Fruit fly (Drosophila melanogaster) whole organism, embryonic: Measurements from ENCODE around the gene CG42323.

Source experiments
- Antp ChIP-seq: fragments of 200-800 bp; sonication (Bioruptor generic); optimal IDR thresholded peaks from 3 replicates; lab custom pipeline; 2016; ENCODE audit warnings: missing biosample characterization, missing genetic modification characterization
- B-H2 ChIP-seq: fragments of 200-800 bp; sonication (Bioruptor generic); optimal IDR thresholded peaks from 2 replicates; lab custom pipeline; 2018; ENCODE audit warnings: missing biosample characterization, mild to moderate bottlenecking, missing genetic modification characterization
- CG1024 ChIP-seq: fragments of 200-800 bp; sonication (Bioruptor generic); IDR thresholded peaks from 2 replicates; pipeline ENCODE4 v1.3.6; 2022; ENCODE audit warnings: missing biosample characterization, missing genetic modification characterization
- CG15601 ChIP-seq: fragments of 200-800 bp; sonication (Bioruptor generic); optimal IDR thresholded peaks from 3 replicates; lab custom pipeline; 2019; ENCODE audit warnings: missing biosample characterization, mild to moderate bottlenecking, missing genetic modification characterization, moderate library complexity
- CG18011 ChIP-seq: fragments of 200-800 bp; sonication (Bioruptor generic); optimal IDR thresholded peaks from 2 replicates; lab custom pipeline; 2017; ENCODE audit warnings: missing biosample characterization, missing genetic modification characterization, mild to moderate bottlenecking, moderate library complexity, missing genotype
- CG1832 ChIP-seq: fragments of 200-800 bp; sonication (Bioruptor generic); optimal IDR thresholded peaks from 2 replicates; lab custom pipeline; 2017; ENCODE audit warnings: missing biosample characterization, mild to moderate bottlenecking, missing genetic modification characterization, inconsistent platforms
- CG2875 ChIP-seq: fragments of 200-800 bp; sonication (Bioruptor generic); optimal IDR thresholded peaks from 2 replicates; lab custom pipeline; 2017; ENCODE audit warnings: missing biosample characterization, mild to moderate bottlenecking, missing genetic modification characterization, missing genetic modification reagents
- CG3281 ChIP-seq: fragments of 200-800 bp; sonication (Bioruptor generic); optimal IDR thresholded peaks from 3 replicates; lab custom pipeline; 2017; ENCODE audit warnings: missing biosample characterization, mild to moderate bottlenecking, missing genetic modification characterization
- CG34376 ChIP-seq: fragments of 200-800 bp; sonication (Bioruptor generic); optimal IDR thresholded peaks from 2 replicates; lab custom pipeline; 2018; ENCODE audit warnings: missing biosample characterization, mild to moderate bottlenecking, missing genetic modification characterization
- CG34422 ChIP-seq: fragments of 200-800 bp; sonication (Bioruptor generic); IDR thresholded peaks from 3 replicates; pipeline ENCODE4 v1.3.6; 2022; ENCODE audit warnings: missing biosample characterization, missing genetic modification characterization
- CG4360 ChIP-seq: fragments of 200-800 bp; sonication (Bioruptor generic); IDR thresholded peaks from 2 replicates; pipeline ENCODE4 v1.3.6; 2022; ENCODE audit warnings: missing biosample characterization, missing genetic modification characterization
- CG43689 ChIP-seq: fragments of 200-800 bp; sonication (Bioruptor generic); IDR thresholded peaks from 2 replicates; pipeline ENCODE4 v1.3.6; 2022; ENCODE audit warnings: missing biosample characterization, missing genetic modification characterization
- CG4854 ChIP-seq: fragments of 200-800 bp; sonication (Bioruptor generic); optimal IDR thresholded peaks from 2 replicates; lab custom pipeline; 2016; ENCODE audit warnings: missing biosample characterization, missing genetic modification characterization, inconsistent platforms
- CG8290 ChIP-seq, 3 experiments: fragments of 200-800 bp; sonication (Bioruptor generic); optimal IDR thresholded peaks; 2 replicates each; lab custom pipeline; 2016 to 2019; ENCODE audit warnings: missing biosample characterization in 3 of 3, missing genetic modification characterization in 3 of 3, mild to moderate bottlenecking in 2 of 3, moderate library complexity in 1 of 3
- CG8478 ChIP-seq: fragments of >200 bp; optimal IDR thresholded peaks from 2 replicates; lab custom pipeline; 2018
- Dek ChIP-seq: fragments of 200-800 bp; sonication (Bioruptor generic); optimal IDR thresholded peaks from 3 replicates; lab custom pipeline; 2019; ENCODE audit warnings: missing biosample characterization, mild to moderate bottlenecking, missing genetic modification characterization, moderate library complexity
- Drgx ChIP-seq: fragments of 200-800 bp; sonication (Bioruptor generic); IDR thresholded peaks from 2 replicates; pipeline ENCODE4 v1.3.6; 2022; ENCODE audit warnings: missing biosample characterization, missing genetic modification characterization
- Ets65A ChIP-seq: fragments of 200-800 bp; sonication (Bioruptor generic); peaks from one replicate; lab custom pipeline; 2016; ENCODE audit warnings: missing biosample characterization, missing genetic modification characterization
- H15 ChIP-seq: fragments of 200-800 bp; sonication (Bioruptor generic); IDR thresholded peaks from 3 replicates; pipeline ENCODE4 v1.3.6; 2022; ENCODE audit warnings: missing biosample characterization, missing genetic modification characterization
- HmgZ ChIP-seq: fragments of 200-800 bp; sonication (Bioruptor generic); optimal IDR thresholded peaks from 2 replicates; lab custom pipeline; 2018; ENCODE audit warnings: missing biosample characterization, mild to moderate bottlenecking, missing genetic modification characterization
- Meics ChIP-seq: fragments of 200-800 bp; sonication (Bioruptor generic); optimal IDR thresholded peaks from 2 replicates; lab custom pipeline; 2017; ENCODE audit warnings: missing biosample characterization, mild to moderate bottlenecking, missing genetic modification characterization
- NFAT ChIP-seq: fragments of 200-800 bp; sonication (Bioruptor generic); IDR thresholded peaks from 2 replicates; pipeline ENCODE4 v1.3.6; 2022; ENCODE audit warnings: missing biosample characterization, missing genetic modification characterization
- Nf-YC ChIP-seq: fragments of 200-800 bp; optimal IDR thresholded peaks from 3 replicates; lab custom pipeline; 2019; ENCODE audit warnings: missing biosample characterization, mild to moderate bottlenecking, missing genetic modification characterization, moderate library complexity
- Ravus ChIP-seq: fragments of 200-800 bp; sonication (Bioruptor generic); IDR thresholded peaks from 2 replicates; pipeline ENCODE4 v1.3.6; 2022; ENCODE audit warnings: missing biosample characterization, missing genetic modification characterization
- Spps ChIP-seq: fragments of 200-800 bp; sonication (Bioruptor generic); optimal IDR thresholded peaks from 2 replicates; lab custom pipeline; 2018; ENCODE audit warnings: missing biosample characterization, mild to moderate bottlenecking, missing genetic modification characterization
- TFAM ChIP-seq: fragments of 200-800 bp; sonication (Bioruptor generic); optimal IDR thresholded peaks from 2 replicates; lab custom pipeline; 2017; ENCODE audit warnings: missing biosample characterization, missing genetic modification characterization, inconsistent platforms
- Tbp ChIP-seq: fragments of >200 bp; optimal IDR thresholded peaks from 2 replicates; lab custom pipeline; 2018; ENCODE audit warnings: missing biosample characterization, missing genetic modification characterization
- Trl ChIP-seq, 3 experiments: fragments of >200 bp in 2 of 3; fragments of 200-800 bp in 1 of 3; sonication (Bioruptor generic) in 1 of 3; optimal IDR thresholded peaks; 2 replicates in 1 of 3; 3 replicates in 2 of 3; lab custom pipeline; 2016 to 2017; ENCODE audit warnings: missing biosample characterization in 1 of 3, missing genetic modification characterization in 1 of 3
- Vsx1 ChIP-seq: fragments of 200-800 bp; sonication (Bioruptor generic); optimal IDR thresholded peaks from 2 replicates; lab custom pipeline; 2017; ENCODE audit warnings: missing biosample characterization, mild to moderate bottlenecking, missing genetic modification characterization, missing genetic modification reagents
- YL-1 ChIP-seq: fragments of 200-800 bp; sonication (Bioruptor generic); optimal IDR thresholded peaks from 3 replicates; lab custom pipeline; 2017; ENCODE audit warnings: missing biosample characterization, mild to moderate bottlenecking, missing genetic modification characterization
- bab2 ChIP-seq: fragments of 200-800 bp; sonication (Bioruptor generic); optimal IDR thresholded peaks from 2 replicates; lab custom pipeline; 2016; ENCODE audit warnings: missing biosample characterization, missing genetic modification characterization
- bowl ChIP-seq: fragments of 200-800 bp; sonication (Bioruptor generic); IDR thresholded peaks from 2 replicates; pipeline ENCODE4 v1.3.6; 2022; ENCODE audit warnings: missing biosample characterization, missing genetic modification characterization
- cg ChIP-seq: fragments of 200-800 bp; sonication (Bioruptor generic); optimal IDR thresholded peaks from 3 replicates; lab custom pipeline; 2019; ENCODE audit warnings: missing biosample characterization, mild to moderate bottlenecking, missing genetic modification characterization, moderate library complexity
- crol ChIP-seq: fragments of 200-800 bp; sonication (Bioruptor generic); IDR thresholded peaks from 2 replicates; pipeline ENCODE4 v1.3.6; 2022; ENCODE audit warnings: missing biosample characterization, missing genetic modification characterization
- ems ChIP-seq: fragments of 200-800 bp; sonication (Bioruptor generic); optimal IDR thresholded peaks from 3 replicates; lab custom pipeline; 2016; ENCODE audit warnings: missing biosample characterization, missing genetic modification characterization
- ken ChIP-seq: fragments of 200-800 bp; sonication (Bioruptor generic); IDR thresholded peaks from 3 replicates; pipeline ENCODE4 v1.3.6; 2022; ENCODE audit warnings: missing biosample characterization, missing genetic modification characterization
- lab ChIP-seq: fragments of 200-800 bp; sonication (Bioruptor generic); optimal IDR thresholded peaks from 3 replicates; lab custom pipeline; 2017; ENCODE audit warnings: missing biosample characterization, missing genetic modification characterization, mild to moderate bottlenecking, moderate library complexity, missing genetic modification reagents
- lbe ChIP-seq: fragments of 200-800 bp; sonication (Bioruptor generic); optimal IDR thresholded peaks from 2 replicates; lab custom pipeline; 2016; ENCODE audit warnings: missing biosample characterization, mild to moderate bottlenecking, missing genetic modification characterization
- lilli ChIP-seq: fragments of 200-800 bp; sonication (Bioruptor generic); optimal IDR thresholded peaks from 3 replicates; lab custom pipeline; 2016; ENCODE audit warnings: missing biosample characterization, missing genetic modification characterization
- mam ChIP-seq: fragments of 200-800 bp; sonication (Bioruptor generic); optimal IDR thresholded peaks from 3 replicates; lab custom pipeline; 2016; ENCODE audit warnings: missing biosample characterization, missing genetic modification characterization
- nerfin-2 ChIP-seq: fragments of 200-800 bp; sonication (Bioruptor generic); IDR thresholded peaks from 2 replicates; pipeline ENCODE4 v1.3.6; 2022; ENCODE audit warnings: missing biosample characterization, missing genetic modification characterization; ENCODE audit not compliant: partially characterized antibody
- onecut ChIP-seq: fragments of 200-800 bp; sonication (Bioruptor generic); IDR thresholded peaks from 2 replicates; pipeline ENCODE4 v1.3.6; 2022; ENCODE audit warnings: missing biosample characterization, missing genetic modification characterization
- pan ChIP-seq, 4 experiments: fragments of >200 bp in 3 of 4; fragments of 200-800 bp in 1 of 4; sonication (Bioruptor generic) in 1 of 4; optimal IDR thresholded peaks in 3 of 4; IDR thresholded peaks in 1 of 4; 2 replicates each; pipeline versions ENCODE4 v1.3.6 to Lab custom; 2017 to 2022; ENCODE audit warnings: missing biosample characterization in 2 of 4, missing genetic modification characterization in 2 of 4, mixed read lengths in 1 of 4
- prd ChIP-seq, 3 experiments: fragments of >200 bp in 2 of 3; fragments of 200-800 bp in 1 of 3; sonication (Bioruptor generic) in 1 of 3; optimal IDR thresholded peaks in 2 of 3; IDR thresholded peaks in 1 of 3; 2 replicates in 2 of 3; 3 replicates in 1 of 3; pipeline versions ENCODE4 v1.3.6 to Lab custom; 2017 to 2022; ENCODE audit warnings: missing biosample characterization in 1 of 3, missing genetic modification characterization in 1 of 3
- rib ChIP-seq: fragments of 200-800 bp; sonication (Bioruptor generic); IDR thresholded peaks from 2 replicates; pipeline ENCODE4 v1.3.6; 2022; ENCODE audit warnings: missing biosample characterization, missing genetic modification characterization
- row ChIP-seq: fragments of 200-800 bp; sonication (Bioruptor generic); IDR thresholded peaks from 3 replicates; pipeline ENCODE4 v1.3.6; 2022; ENCODE audit warnings: missing biosample characterization, missing genetic modification characterization
- sob ChIP-seq: fragments of 200-800 bp; sonication (Bioruptor generic); IDR thresholded peaks from 2 replicates; pipeline ENCODE4 v1.3.6; 2022; ENCODE audit warnings: missing biosample characterization, missing genetic modification characterization
- tgo ChIP-seq: fragments of 200-800 bp; sonication (Bioruptor generic); IDR thresholded peaks from 3 replicates; pipeline ENCODE4 v1.3.6; 2022; ENCODE audit warnings: missing biosample characterization, missing genetic modification characterization

CG42323 gene

dm6 chrX:18422112-18422511 is at the start of gene CG42323:
TSS of gene CG42323 (plus strand) at chrX:18422413.
- TF ChIP-seq B-H2 (GFP tag; lab: Kevin White, UChicago), result no peak
- TF ChIP-seq Drgx (GFP tag; lab: Robert Waterston, UW), result 0 out of 2 replicates have a peak, but pooled peaks have one; percentile 37
- TF ChIP-seq Ets65A (GFP tag; lab: Kevin White, UChicago), result peak; percentile 89

dm6 chrX:18374421-18374935 is 47.7 kb upstream of the CG42323 start:
- TF ChIP-seq Vsx1 (GFP tag; lab: Kevin White, UChicago) (no peak), CG18011 (GFP tag; lab: Kevin White, UChicago) (no peak), sob (GFP tag; lab: Robert Waterston, UW) (0 out of 2 replicates have a peak, but pooled peaks have one; percentile 15), lilli (no peak), CG34376 (GFP tag; lab: Kevin White, UChicago) (peak; percentile 43), CG3281 (GFP tag; lab: Kevin White, UChicago) (no peak), Spps (tag; lab: Kevin White, UChicago) (no peak), Antp (no peak), Dek (tag; lab: Kevin White, UChicago) (no peak), HmgZ (tag; lab: Kevin White, UChicago) (peak; percentile 9), lbe (GFP tag; lab: Kevin White, UChicago) (no peak), Trl (optimal IDR thresholded peaks at IDR 0.05; lab: Kevin White, UChicago) (peak in 1 of 2 experiments; percentile 56), Trl (GFP tag; optimal IDR thresholded peaks at IDR 0.05; lab: Kevin White, UChicago) (no peak), onecut (GFP tag; lab: Robert Waterston, UW) (no peak), CG2875 (GFP tag; lab: Kevin White, UChicago) (no peak), NFAT (GFP tag; lab: Robert Waterston, UW) (no peak), CG1832 (GFP tag; lab: Kevin White, UChicago) (peak; percentile 73), mam (GFP tag; lab: Kevin White, UChicago) (no peak), pan (optimal IDR thresholded peaks at IDR 0.05; lab: Kevin White, UChicago) (no peak), pan (GFP tag; optimal IDR thresholded peaks at IDR 0.05 in 1 of 2, IDR thresholded peaks at IDR 0.05 in 1 of 2) (no peak), CG4360 (GFP tag; lab: Robert Waterston, UW) (peak; percentile 94), TFAM (no peak), CG34422 (GFP tag; lab: Robert Waterston, UW) (no peak), H15 (no peak), lab (no peak), CG4854 (GFP tag; lab: Kevin White, UChicago) (no peak), CG15601 (no peak), CG8478 (peak; percentile 78), crol (GFP tag; lab: Robert Waterston, UW) (peak; percentile 73), CG1024 (GFP tag; lab: Robert Waterston, UW) (no peak), cg (GFP tag; lab: Kevin White, UChicago) (peak; percentile 75), Nf-YC (peak; percentile 5), CG43689 (GFP tag; lab: Robert Waterston, UW) (no peak), rib (no peak), nerfin-2 (GFP tag; lab: Robert Waterston, UW) (no peak), ems (GFP tag; lab: Kevin White, UChicago) (no peak), Tbp (GFP tag; lab: Kevin White, UChicago) (no peak), tgo (GFP tag; lab: Robert Waterston, UW) (no peak), Meics (GFP tag; lab: Kevin White, UChicago) (no peak), Ravus (GFP tag; lab: Robert Waterston, UW) (no peak), row (GFP tag; lab: Robert Waterston, UW) (no peak), prd (optimal IDR thresholded peaks at IDR 0.05; lab: Kevin White, UChicago) (no peak), prd (GFP tag; IDR thresholded peaks at IDR 0.05; lab: Robert Waterston, UW) (no peak), bab2 (GFP tag; lab: Kevin White, UChicago) (no peak), YL-1 (no peak), ken (GFP tag; lab: Robert Waterston, UW) (no peak), bowl (GFP tag; lab: Robert Waterston, UW) (no peak), CG8290 (GFP tag; optimal IDR thresholded peaks at IDR 0.05; lab: Kevin White, UChicago) (no peak), CG8290 (tag; optimal IDR thresholded peaks at IDR 0.05; lab: Kevin White, UChicago) (no peak)
